Worm (Caenorhabditis elegans) whole organism, late embryonic: ENCODE data around the gene lbp-1.

Experiments
- K02D7.2 ChIP-seq: sonication (generic microtip); optimal IDR thresholded peaks from 2 replicates; lab custom pipeline; 2017; ENCODE audit warnings: mild to moderate bottlenecking, missing genetic modification characterization, missing compliant biosample characterization
- T23F11.4 ChIP-seq: fragments of 200-800 bp; sonication (Bioruptor generic); optimal IDR thresholded peaks from 2 replicates; lab custom pipeline; 2018; ENCODE audit warnings: mild to moderate bottlenecking, missing genetic modification characterization, missing compliant biosample characterization
- ceh-9 ChIP-seq: sonication (generic microtip); optimal IDR thresholded peaks from 2 replicates; lab custom pipeline; 2016; ENCODE audit warnings: mild to moderate bottlenecking, missing genetic modification characterization, inconsistent platforms, missing compliant biosample characterization
- dve-1 ChIP-seq: sonication (generic microtip); optimal IDR thresholded peaks from 2 replicates; lab custom pipeline; 2017; ENCODE audit warnings: antibody characterized with exemption, mild to moderate bottlenecking, missing genetic modification characterization, missing compliant biosample characterization
- elt-2 ChIP-seq: sonication (generic microtip); optimal IDR thresholded peaks from 2 replicates; lab custom pipeline; 2016; ENCODE audit warnings: missing genetic modification reagents, missing genetic modification characterization, missing compliant biosample characterization
- pqm-1 ChIP-seq: sonication (generic microtip); optimal IDR thresholded peaks from 2 replicates; lab custom pipeline; 2016; ENCODE audit warnings: missing genetic modification characterization, missing compliant biosample characterization

- TF ChIP-seq pqm-1 (tag; lab: Kevin White, UChicago): no peak
- no peak for TF ChIP-seq elt-2 (tag; lab: Kevin White, UChicago)
- TF ChIP-seq K02D7.2: no peak
- no peak for TF ChIP-seq dve-1 (tag; lab: Kevin White, UChicago)
- TF ChIP-seq T23F11.4 (GFP tag; lab: Kevin White, UChicago): no peak
- TF ChIP-seq ceh-9: no peak
These were observed at the start of gene lbp-1 for ce11 chrX:3258842-3259241.
